Fruit fly (Drosophila melanogaster) whole organism, wandering third instar larva: ENCODE measurements around the gene CG11381.

Experiments used
- Dfd ChIP-seq: fragments of >200 bp; optimal IDR thresholded peaks from 2 replicates; lab custom pipeline; 2017; ENCODE audit warnings: missing biosample characterization, missing genetic modification characterization
- Hnf4 ChIP-seq: fragments of 200-800 bp; sonication (Bioruptor generic); optimal IDR thresholded peaks from 2 replicates; lab custom pipeline; 2016; ENCODE audit warnings: missing biosample characterization, mild to moderate bottlenecking, missing genetic modification characterization
- Jra ChIP-seq: sonication (Bioruptor generic); optimal IDR thresholded peaks from 2 replicates; lab custom pipeline; 2016; ENCODE audit warnings: missing biosample characterization, missing genetic modification characterization
- Sp1 ChIP-seq: fragments of 200-800 bp; sonication (Bioruptor generic); optimal IDR thresholded peaks from 3 replicates; lab custom pipeline; 2019; ENCODE audit warnings: missing biosample characterization, mild to moderate bottlenecking, missing genetic modification characterization, moderate library complexity
- br ChIP-seq: fragments of 200-800 bp; sonication (Bioruptor generic); optimal IDR thresholded peaks from 2 replicates; lab custom pipeline; 2016; ENCODE audit warnings: missing biosample characterization, missing genetic modification characterization
- dl ChIP-seq, 2 experiments: fragments of 175-275, 200-275 bp in 1 of 2; fragments of 200-275 bp in 1 of 2; sonication (Bioruptor generic); optimal IDR thresholded peaks; lab custom pipeline; 2018; ENCODE audit warnings: mild to moderate bottlenecking in 2 of 2, missing biosample characterization in 2 of 2, missing genetic modification characterization in 2 of 2, moderate library complexity in 2 of 2; ENCODE audit not compliant: partially characterized antibody in 2 of 2, insufficient read depth in 1 of 2
- dmrt93B ChIP-seq: fragments of 200-800 bp; sonication (Bioruptor generic); optimal IDR thresholded peaks from 2 replicates; lab custom pipeline; 2018; ENCODE audit warnings: missing biosample characterization, mild to moderate bottlenecking, missing genetic modification characterization
- fru ChIP-seq: fragments of 200-800 bp; sonication (Bioruptor generic); optimal IDR thresholded peaks from 3 replicates; lab custom pipeline; 2016; ENCODE audit warnings: missing biosample characterization, mild to moderate bottlenecking, missing genetic modification characterization
- h ChIP-seq: fragments of 200-800 bp; sonication (Bioruptor generic); optimal IDR thresholded peaks from 3 replicates; lab custom pipeline; 2016; ENCODE audit warnings: missing biosample characterization, mild to moderate bottlenecking, missing genetic modification characterization
- jim ChIP-seq: fragments of 175-275, 200-325 bp; sonication (Bioruptor generic); optimal IDR thresholded peaks from 2 replicates; lab custom pipeline; 2016; ENCODE audit warnings: missing biosample characterization, mild to moderate bottlenecking, missing genetic modification characterization
- lola ChIP-seq: fragments of >200 bp; optimal IDR thresholded peaks from 2 replicates; lab custom pipeline; 2017; ENCODE audit warnings: missing biosample characterization, missing genetic modification characterization
- tai ChIP-seq: sonication (Bioruptor generic); optimal IDR thresholded peaks from 2 replicates; lab custom pipeline; 2016; ENCODE audit warnings: missing biosample characterization, missing genetic modification characterization

dm6 chrX:1180865-1181264, 22.7 kb upstream of the CG11381 start:
- no peak for TF ChIP-seq Hnf4 (GFP tag; lab: Kevin White, UChicago)
- no peak for TF ChIP-seq Dfd (GFP tag; lab: Kevin White, UChicago)
- TF ChIP-seq br (GFP tag; lab: Kevin White, UChicago), result no peak
- no peak for TF ChIP-seq Sp1
- TF ChIP-seq lola (GFP tag; lab: Kevin White, UChicago), result no peak
- TF ChIP-seq tai (GFP tag; lab: Kevin White, UChicago), result no peak
- no peak for TF ChIP-seq h
- TF ChIP-seq fru, result no peak
- TF ChIP-seq Jra (GFP tag; lab: Kevin White, UChicago), result no peak
- no peak for TF ChIP-seq dl (GFP tag; optimal IDR thresholded peaks at IDR 0.05; lab: Kevin White, UChicago; ENCODE audit: insufficient read depth in 1 of 2, partially characterized antibody in 2 of 2)
- TF ChIP-seq jim (GFP tag; lab: Kevin White, UChicago), result no peak
- TF ChIP-seq dmrt93B (GFP tag; lab: Kevin White, UChicago), result no peak
